Fruit fly (Drosophila melanogaster): Measurements from ENCODE around the gene CG5250.

DNA sequence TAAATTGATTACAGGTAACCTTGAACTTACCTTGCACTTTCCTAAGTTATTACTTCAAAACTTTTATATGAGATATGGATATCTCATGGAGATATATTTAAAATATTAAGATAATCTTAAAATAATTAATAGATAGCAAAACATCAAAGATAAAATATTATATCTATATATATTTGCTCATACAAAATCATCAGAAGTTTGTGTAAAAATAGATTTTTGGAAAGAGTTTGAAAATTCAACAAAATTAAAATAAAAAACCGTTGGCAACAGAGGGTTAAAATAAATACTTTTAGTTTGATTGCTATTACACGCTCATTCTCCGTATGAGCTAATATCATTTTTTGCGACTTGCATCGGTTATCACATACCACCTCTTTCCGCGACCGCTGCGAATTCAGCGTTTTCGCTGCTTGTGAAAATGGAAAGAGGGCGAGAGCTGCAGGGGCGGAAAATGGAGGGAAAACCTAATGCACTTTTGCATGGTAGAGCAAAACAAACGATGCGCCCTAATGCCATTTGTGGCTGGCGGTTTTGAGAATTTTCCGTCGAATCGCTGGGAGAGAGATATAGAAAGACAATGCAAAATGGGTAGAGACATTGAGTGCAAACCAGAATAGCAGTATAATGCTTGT, 16.4 kb downstream of the CG5250 start:
- TF ChIP-seq Sin3A (optimal IDR thresholded peaks at IDR 0.05) (no peak), psq (optimal IDR thresholded peaks at IDR 0.05) (no peak), insv (optimal IDR thresholded peaks at IDR 0.05) (no peak), ttk (optimal IDR thresholded peaks at IDR 0.05) (no peak), Myc (optimal IDR thresholded peaks at IDR 0.05) (no peak)

All from Kc167 (cell line).